Worm (Caenorhabditis elegans) whole organism, L4/young adult: ENCODE measurements around the gene srz-24.
"Not testable (repeated sequence)": the region's sequence is repeated elsewhere in the genome, so short reads cannot be mapped to it uniquely, and the experiment has no call there.

Experiments
- W03F9.2 ChIP-seq: fragments of 150-350 bp; optimal IDR thresholded peaks from 2 replicates; lab custom pipeline; 2014; ENCODE audit warnings: missing biosample characterization, missing genetic modification characterization
- dao-5 ChIP-seq: sonication (generic microtip); optimal IDR thresholded peaks from 2 replicates; lab custom pipeline; 2016; ENCODE audit warnings: missing genotype, missing genetic modification characterization, moderate library complexity, missing compliant biosample characterization
- him-1 ChIP-seq: sonication (generic microtip); optimal IDR thresholded peaks from 2 replicates; lab custom pipeline; 2016; ENCODE audit warnings: missing genotype, missing genetic modification reagents, missing genetic modification characterization, missing compliant biosample characterization

srz-24 gene

DNA sequence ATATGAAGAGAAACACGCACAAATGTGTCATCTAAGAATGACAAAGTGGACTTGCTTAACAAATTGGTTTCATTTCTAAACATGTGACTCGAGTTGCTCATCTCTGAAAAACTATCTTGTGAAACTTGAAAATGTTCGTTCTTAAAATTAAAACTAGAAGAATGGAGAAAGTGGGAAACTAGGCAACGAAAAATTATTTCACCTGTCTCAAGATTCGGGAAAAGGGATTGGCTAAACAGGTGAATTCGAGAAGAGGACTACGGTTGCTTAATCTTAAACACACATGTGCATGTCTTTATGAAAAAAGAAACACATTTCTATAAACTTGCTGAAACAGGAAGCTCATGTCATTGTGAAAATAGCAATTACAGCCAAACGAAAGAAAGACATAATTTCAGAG is at the start of gene srz-24:
srz-24 (minus strand) TSS at position 101 of the 400 bp plus-strand sequence.
- TF ChIP-seq dao-5 (tag; lab: Kevin White, UChicago) (no peak), him-1 (tag; lab: Kevin White, UChicago) (no peak), W03F9.2 (tag; lab: Kevin White, UChicago) (no peak)

DNA sequence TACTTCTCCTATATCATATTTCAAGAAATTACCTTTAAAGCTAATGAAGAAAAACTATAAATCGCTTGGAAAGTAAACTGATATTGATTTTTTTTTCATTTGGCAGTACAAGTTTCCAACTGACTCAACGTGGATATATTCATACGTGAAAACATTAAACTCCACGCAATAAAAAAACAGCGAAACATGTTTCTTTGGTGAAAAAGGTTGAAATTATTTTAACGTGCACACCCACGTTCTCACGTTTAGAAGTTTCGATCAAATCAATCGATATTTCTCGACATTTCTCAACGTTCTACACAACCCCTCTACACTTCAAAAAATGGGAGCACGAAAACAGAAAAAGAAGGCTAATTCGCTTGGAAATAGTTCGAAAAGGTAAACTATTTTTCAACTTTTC is 48.1 kb upstream of the srz-24 start, which contains the start of the genes best-6 and C09B9.2:
best-6 (minus strand) TSS at position 101 of the 400 bp plus-strand sequence.
C09B9.2 (plus strand) TSS at position 314 of the 400 bp plus-strand sequence.
- TF ChIP-seq W03F9.2 (tag; lab: Kevin White, UChicago) (no peak), dao-5 (tag; lab: Kevin White, UChicago) (no peak), him-1 (tag; lab: Kevin White, UChicago) (no peak)

DNA sequence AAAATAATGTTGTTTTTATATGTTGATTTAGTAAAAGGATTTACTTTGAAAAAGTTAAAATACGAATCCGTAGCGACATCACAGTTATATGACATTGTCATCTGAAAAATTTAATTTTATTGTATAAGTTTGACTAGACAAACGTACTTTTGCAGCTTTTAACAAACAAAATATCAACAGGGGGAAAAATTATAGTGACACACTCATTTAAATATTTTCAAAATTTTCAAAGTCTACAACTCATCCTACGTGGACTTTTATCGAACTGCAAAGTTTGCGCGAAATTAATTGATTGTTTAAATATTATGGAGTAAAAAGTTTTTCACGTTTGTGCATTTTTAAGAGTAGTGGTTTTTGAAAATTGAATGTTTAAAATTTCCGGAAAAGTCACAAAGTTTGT is 44.7 kb upstream of the srz-24 start, which contains the start of gene C09B9.85:
C09B9.85 (minus strand) TSS at position 101 of the 400 bp plus-strand sequence.
- no peak for TF ChIP-seq W03F9.2 (tag; lab: Kevin White, UChicago)
- TF ChIP-seq him-1 (tag; lab: Kevin White, UChicago): no peak
- TF ChIP-seq dao-5 (tag; lab: Kevin White, UChicago): no peak

DNA sequence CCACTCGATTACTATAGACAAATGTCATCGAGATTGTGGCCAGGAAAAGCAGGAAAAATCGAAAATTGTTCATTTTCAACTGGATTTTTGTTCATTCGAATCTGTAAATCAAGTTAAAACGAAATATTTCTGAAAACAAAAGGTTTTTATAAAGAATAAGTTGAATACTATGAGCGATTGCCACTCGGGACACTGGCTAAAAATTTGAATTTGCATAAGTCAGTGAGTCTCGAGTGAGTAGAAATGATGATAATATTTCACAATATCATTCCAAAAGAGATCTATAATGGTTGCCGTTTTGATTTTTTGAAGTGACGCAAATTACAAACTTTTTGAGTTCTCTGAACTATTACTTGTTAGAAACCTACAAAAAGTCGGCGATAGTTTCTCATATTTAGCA is 39.6 kb upstream of the srz-24 start, which contains the start of gene T28H11.8:
T28H11.8 (minus strand) TSS at position 101 of the 400 bp plus-strand sequence.
- TF ChIP-seq W03F9.2 (tag; lab: Kevin White, UChicago): no peak

DNA sequence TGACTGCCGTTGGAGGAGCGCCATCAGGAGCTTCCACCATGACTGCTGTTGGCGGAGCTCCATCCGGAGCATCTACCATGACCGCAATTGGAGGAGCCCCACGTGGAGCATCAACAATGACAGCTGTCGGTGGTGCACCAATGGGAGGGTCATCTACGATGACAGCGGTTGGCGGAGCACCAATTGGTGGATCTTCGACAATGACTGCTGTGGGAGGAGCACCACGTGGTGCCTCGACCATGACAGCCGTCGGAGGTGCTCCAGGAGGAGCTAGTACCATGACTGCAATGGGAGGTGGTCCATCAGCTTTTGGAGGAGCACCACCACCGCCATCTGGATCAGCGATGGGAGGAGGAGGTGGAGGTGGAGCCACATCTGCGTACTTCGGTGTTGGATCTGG is 36.1 kb upstream of the srz-24 start, which contains the start of gene T28H11.7:
T28H11.7 (minus strand) TSS at position 101 of the 400 bp plus-strand sequence.
- not testable (repeated sequence) for TF ChIP-seq him-1, dao-5, W03F9.2 (tag; lab: Kevin White, UChicago)

DNA sequence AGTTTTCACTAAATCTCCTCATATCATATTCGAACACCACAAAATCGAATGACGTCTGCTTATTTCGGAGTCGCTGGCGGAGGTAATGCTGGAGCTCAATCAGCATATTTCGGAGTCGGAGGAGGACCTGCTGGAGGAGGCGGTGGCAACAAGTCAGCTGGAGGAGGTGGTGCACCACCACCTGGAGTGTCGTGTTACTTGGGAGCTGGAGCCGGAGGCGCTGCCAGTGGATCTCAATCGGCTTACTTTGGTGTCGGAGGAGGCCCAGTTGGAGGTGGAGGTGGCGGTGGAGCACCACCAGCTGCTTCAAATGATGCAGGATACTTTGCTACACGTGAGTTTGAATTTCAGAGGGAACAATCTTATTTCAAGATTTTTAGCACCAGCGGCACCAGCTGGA is 35.5 kb upstream of the srz-24 start, which contains the start of gene ssq-4:
ssq-4 (plus strand) TSS at position 19 of the 400 bp plus-strand sequence.
- not testable (repeated sequence) for TF ChIP-seq him-1, W03F9.2, dao-5 (tag; lab: Kevin White, UChicago)

DNA sequence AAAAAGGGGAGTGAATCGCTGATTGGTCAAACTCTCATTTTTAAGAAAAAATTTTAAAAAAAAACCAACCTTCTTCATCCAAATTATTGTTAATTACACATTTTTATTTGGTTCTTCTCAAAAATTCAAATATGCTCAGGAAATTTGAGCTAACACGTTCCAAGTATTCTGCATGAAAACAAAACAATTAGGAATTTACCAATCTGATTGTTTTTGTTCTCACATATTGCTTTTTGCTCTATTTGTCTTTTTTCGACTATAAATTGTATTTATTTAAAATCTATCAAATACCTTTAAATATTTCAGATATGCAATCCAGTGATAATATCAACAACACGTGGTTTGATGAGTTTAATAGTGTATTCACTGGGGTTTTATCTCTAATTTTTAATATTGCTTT is 31.3 kb upstream of the srz-24 start, which contains the start of gene srm-1:
srm-1 (plus strand) TSS at position 301 of the 400 bp plus-strand sequence.
- no peak for TF ChIP-seq him-1 (tag; lab: Kevin White, UChicago)
- no peak for TF ChIP-seq dao-5 (tag; lab: Kevin White, UChicago)
- no peak for TF ChIP-seq W03F9.2 (tag; lab: Kevin White, UChicago)

DNA sequence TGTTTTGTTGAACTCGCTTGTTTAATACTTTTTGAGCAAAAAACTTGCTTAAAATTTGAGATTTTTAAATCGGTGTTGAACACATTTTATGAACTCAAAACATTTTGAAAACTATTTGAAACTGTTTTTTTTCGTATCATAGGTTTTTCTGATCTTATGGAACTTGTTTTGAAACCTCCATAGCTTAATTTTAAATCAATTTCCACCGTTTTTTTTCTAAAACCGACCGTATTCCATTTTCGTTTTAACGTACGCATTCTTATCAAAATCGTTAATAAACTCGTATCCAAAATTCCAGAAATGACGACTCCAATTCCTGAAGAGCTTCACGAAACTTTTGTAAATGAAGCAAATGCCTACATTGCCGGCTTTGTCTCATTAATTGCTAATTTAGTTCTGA is 27.5 kb upstream of the srz-24 start, which contains the start of gene srm-2:
srm-2 (plus strand) TSS at position 301 of the 400 bp plus-strand sequence.
- TF ChIP-seq him-1 (tag; lab: Kevin White, UChicago) (no peak), W03F9.2 (tag; lab: Kevin White, UChicago) (no peak), dao-5 (tag; lab: Kevin White, UChicago) (no peak)

DNA sequence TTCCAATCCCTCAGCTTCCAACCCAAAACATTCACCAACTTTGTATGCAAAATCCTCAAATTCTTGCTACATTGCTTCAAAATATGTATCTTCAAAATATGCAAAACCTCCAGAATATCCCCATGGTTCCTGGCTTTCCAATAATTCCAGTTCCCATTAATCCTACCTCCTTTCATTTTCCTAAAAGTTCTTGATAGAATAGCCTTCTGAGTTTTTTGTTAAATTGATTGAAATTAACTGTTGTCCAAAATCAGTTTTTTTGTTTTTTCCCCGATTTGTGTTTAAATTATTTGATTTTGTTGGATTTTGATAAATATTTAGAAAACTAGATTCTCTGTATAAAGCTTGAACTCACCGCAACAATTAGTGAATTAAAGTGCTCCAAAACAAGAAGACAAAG is 24.2 kb upstream of the srz-24 start:
- TF ChIP-seq him-1 (tag; lab: Kevin White, UChicago) (no peak), dao-5 (tag; lab: Kevin White, UChicago) (no peak), W03F9.2 (tag; lab: Kevin White, UChicago) (no peak)

DNA sequence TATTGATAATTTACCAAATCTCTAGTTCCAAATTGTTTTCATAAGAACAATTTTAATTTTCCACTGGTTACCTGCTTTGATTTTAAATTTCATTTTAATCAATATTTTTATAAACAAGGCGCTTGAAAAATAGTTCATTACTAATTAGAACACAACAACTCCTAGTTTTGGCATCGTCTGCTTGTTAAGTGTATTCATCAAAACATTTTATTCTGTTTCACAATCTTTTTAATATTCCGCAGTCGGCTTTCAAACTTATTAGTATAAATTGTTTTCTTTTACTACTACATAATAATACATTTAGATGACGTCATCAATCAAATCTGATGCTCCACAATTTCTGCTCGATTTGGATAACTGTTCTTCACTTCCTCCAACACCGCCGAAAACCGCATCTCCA is 21.5 kb upstream of the srz-24 start, which contains the start of gene pes-1:
pes-1 (plus strand) TSS at position 301 of the 400 bp plus-strand sequence.
- TF ChIP-seq dao-5 (tag; lab: Kevin White, UChicago): no peak
- TF ChIP-seq W03F9.2 (tag; lab: Kevin White, UChicago): no peak
- TF ChIP-seq him-1 (tag; lab: Kevin White, UChicago): no peak

DNA sequence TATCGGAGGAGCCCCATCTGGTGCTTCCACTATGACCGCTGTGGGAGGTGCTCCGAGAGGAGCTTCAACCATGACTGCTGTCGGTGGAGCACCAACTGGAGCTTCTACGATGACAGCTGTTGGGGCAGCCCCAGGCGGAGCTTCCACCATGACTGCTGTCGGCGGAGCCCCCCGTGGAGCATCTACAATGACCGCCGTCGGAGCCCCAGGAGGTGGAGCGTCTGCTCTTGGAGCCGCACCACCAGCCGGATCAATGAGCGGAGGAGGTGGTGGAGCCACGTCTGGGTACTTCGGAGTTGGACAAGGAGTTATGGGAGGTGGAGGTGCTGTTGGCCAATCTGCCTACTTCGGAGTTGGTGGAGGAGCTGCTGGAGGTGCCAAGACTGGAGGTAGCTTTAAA is 16.0 kb upstream of the srz-24 start:
- TF ChIP-seq him-1 (tag; lab: Kevin White, UChicago) (no peak), W03F9.2 (tag; lab: Kevin White, UChicago) (no peak), dao-5 (tag; lab: Kevin White, UChicago) (no peak)

DNA sequence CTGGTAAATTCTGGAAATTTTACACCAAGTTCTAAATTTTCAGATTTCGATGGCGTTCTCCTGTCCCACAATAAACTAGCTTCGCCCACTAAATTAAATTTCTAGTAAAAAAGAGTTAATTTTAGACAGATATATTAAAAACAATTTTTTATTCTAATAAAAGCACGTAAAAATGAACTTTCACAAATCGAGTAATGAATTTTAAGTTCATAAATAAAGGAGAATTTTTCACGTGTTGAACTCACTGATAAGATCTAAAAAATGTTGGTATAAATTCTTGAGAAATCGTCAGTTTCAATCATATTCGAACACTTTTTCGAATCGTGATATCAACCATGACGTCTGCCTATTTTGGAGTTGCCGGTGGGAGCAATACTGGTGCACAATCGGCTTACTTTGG is 14.9 kb upstream of the srz-24 start, which contains the start of gene ssq-2:
ssq-2 (plus strand) TSS at position 301 of the 400 bp plus-strand sequence.
- TF ChIP-seq him-1 (tag; lab: Kevin White, UChicago): no peak
- TF ChIP-seq W03F9.2 (tag; lab: Kevin White, UChicago): no peak
- TF ChIP-seq dao-5 (tag; lab: Kevin White, UChicago): no peak

DNA sequence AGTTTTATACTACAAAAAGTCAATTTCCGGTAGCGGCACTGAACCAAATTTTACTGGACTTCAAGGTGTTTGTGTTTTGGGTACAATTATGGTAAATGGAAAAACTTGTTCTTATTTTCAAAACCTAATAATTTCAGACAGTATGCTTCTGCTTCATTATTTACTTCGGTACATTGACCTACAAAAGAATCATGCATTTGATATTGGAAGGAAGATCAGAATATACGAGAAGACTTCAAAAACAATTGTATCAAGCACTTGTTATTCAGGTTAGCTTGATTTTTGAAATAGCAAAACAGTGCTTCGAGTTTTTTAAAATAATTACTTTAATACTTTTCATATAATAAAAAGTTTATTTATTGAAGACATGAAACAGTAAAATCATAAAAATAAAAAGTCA is 12.2 kb upstream of the srz-24 start:
- TF ChIP-seq W03F9.2 (tag; lab: Kevin White, UChicago): no peak
- no peak for TF ChIP-seq him-1 (tag; lab: Kevin White, UChicago)
- TF ChIP-seq dao-5 (tag; lab: Kevin White, UChicago): no peak

DNA sequence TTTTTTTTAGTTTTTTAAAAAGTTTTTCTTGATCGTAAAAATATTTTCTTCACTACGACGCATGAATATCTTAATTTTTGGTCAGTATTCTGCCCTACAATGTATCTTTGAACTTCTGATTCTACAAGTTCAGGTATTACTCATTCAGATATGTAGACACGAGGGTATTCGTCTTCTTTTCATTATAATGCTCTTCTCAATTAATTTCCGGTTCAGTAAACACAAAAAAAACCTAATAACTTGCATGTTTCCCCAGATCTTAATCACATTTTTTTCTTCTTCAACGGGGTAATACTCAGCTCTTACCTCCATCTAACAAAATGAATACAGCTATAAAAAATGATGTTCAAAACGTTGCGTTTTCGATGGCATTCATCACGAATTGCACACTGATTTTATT is 11.2 kb upstream of the srz-24 start, which contains the start of gene str-162:
str-162 (plus strand) TSS at position 301 of the 400 bp plus-strand sequence.
- TF ChIP-seq him-1 (tag; lab: Kevin White, UChicago) (no peak), W03F9.2 (tag; lab: Kevin White, UChicago) (no peak), dao-5 (tag; lab: Kevin White, UChicago) (no peak)
